Fruit fly (Drosophila melanogaster) whole organism, prepupa: ENCODE measurements around the gene CG42759.

Experiments
- Blimp-1 ChIP-seq: fragments of 200-800 bp; sonication (Bioruptor generic); optimal IDR thresholded peaks from 3 replicates; lab custom pipeline; 2017; ENCODE audit warnings: missing biosample characterization, missing genetic modification characterization, mild to moderate bottlenecking, moderate library complexity, missing genetic modification reagents
- CG10669 ChIP-seq: fragments of 200-800 bp; sonication (Bioruptor generic); optimal IDR thresholded peaks from 3 replicates; lab custom pipeline; 2018; ENCODE audit warnings: missing biosample characterization, mild to moderate bottlenecking, missing genetic modification characterization, moderate library complexity
- CG11762 ChIP-seq: fragments of 200-800 bp; sonication (Bioruptor generic); optimal IDR thresholded peaks from 3 replicates; lab custom pipeline; 2016; ENCODE audit warnings: missing biosample characterization, missing genetic modification characterization; ENCODE audit not compliant: insufficient read depth
- CG11902 ChIP-seq: fragments of 200-800 bp; sonication (Bioruptor generic); optimal IDR thresholded peaks from 3 replicates; lab custom pipeline; 2016; ENCODE audit warnings: missing biosample characterization, missing genetic modification characterization
- CG15336 ChIP-seq: fragments of 200-800 bp; sonication (Bioruptor generic); IDR thresholded peaks from 2 replicates; pipeline ENCODE4 v1.3.6; 2022; ENCODE audit warnings: missing biosample characterization, missing genetic modification characterization
- CG1621 ChIP-seq: fragments of 200-800 bp; sonication (Bioruptor generic); optimal IDR thresholded peaks from 3 replicates; lab custom pipeline; 2018; ENCODE audit warnings: missing biosample characterization, mild to moderate bottlenecking, missing genetic modification characterization
- CG16779 ChIP-seq: fragments of 200-800 bp; sonication (Bioruptor generic); optimal IDR thresholded peaks from 3 replicates; lab custom pipeline; 2017; ENCODE audit warnings: missing biosample characterization, mild to moderate bottlenecking, missing genetic modification characterization
- CG32006 ChIP-seq: fragments of 200-800 bp; sonication (Bioruptor generic); optimal IDR thresholded peaks from 3 replicates; lab custom pipeline; 2017; ENCODE audit warnings: missing biosample characterization, mild to moderate bottlenecking, missing genetic modification characterization
- CG34406 ChIP-seq: fragments of 200-800 bp; sonication (Bioruptor generic); optimal IDR thresholded peaks from 3 replicates; lab custom pipeline; 2016; ENCODE audit warnings: missing biosample characterization, missing genetic modification characterization
- CG6163 ChIP-seq: fragments of 200-800 bp; sonication (Bioruptor generic); IDR thresholded peaks from 3 replicates; pipeline ENCODE4 v1.3.6; 2022; ENCODE audit warnings: missing biosample characterization, missing genetic modification characterization
- CG6276 ChIP-seq: fragments of 200-800 bp; sonication (Bioruptor generic); optimal IDR thresholded peaks from 2 replicates; lab custom pipeline; 2017; ENCODE audit warnings: missing biosample characterization, mild to moderate bottlenecking, missing genetic modification characterization
- CG6792 ChIP-seq: fragments of 200-800 bp; sonication (Bioruptor generic); optimal IDR thresholded peaks from 3 replicates; lab custom pipeline; 2016; ENCODE audit warnings: missing biosample characterization, missing genetic modification characterization
- CG6808 ChIP-seq: fragments of 200-800 bp; sonication (Bioruptor generic); optimal IDR thresholded peaks from 3 replicates; lab custom pipeline; 2017; ENCODE audit warnings: missing biosample characterization, missing genetic modification characterization, mild to moderate bottlenecking, moderate library complexity, missing genetic modification reagents
- CG7368 ChIP-seq: fragments of 200-800 bp; sonication (Bioruptor generic); optimal IDR thresholded peaks from 3 replicates; lab custom pipeline; 2016; ENCODE audit warnings: missing biosample characterization, missing genetic modification characterization
- CG8632 ChIP-seq: fragments of 200-800 bp; sonication (Bioruptor generic); optimal IDR thresholded peaks from 3 replicates; lab custom pipeline; 2016; ENCODE audit warnings: missing biosample characterization, missing genetic modification characterization
- CG9139 ChIP-seq: fragments of 200-800 bp; sonication (Bioruptor generic); optimal IDR thresholded peaks from 3 replicates; lab custom pipeline; 2017; ENCODE audit warnings: missing biosample characterization, mild to moderate bottlenecking, missing genetic modification characterization
- Eip78C ChIP-seq: fragments of 200-800 bp; sonication (Bioruptor generic); peaks from one replicate; lab custom pipeline; 2016; ENCODE audit warnings: missing biosample characterization, missing genetic modification characterization
- Hr38 ChIP-seq: sonication (Bioruptor generic); optimal IDR thresholded peaks from 2 replicates; lab custom pipeline; 2016; ENCODE audit warnings: missing biosample characterization, missing genetic modification characterization
- Lpt ChIP-seq: fragments of 200-800 bp; sonication (Bioruptor generic); optimal IDR thresholded peaks from 3 replicates; lab custom pipeline; 2016; ENCODE audit warnings: missing biosample characterization, missing genetic modification characterization
- Smox ChIP-seq: fragments of 200-800 bp; sonication (Bioruptor generic); optimal IDR thresholded peaks from 3 replicates; lab custom pipeline; 2016; ENCODE audit warnings: missing biosample characterization, missing genetic modification characterization
- Sox102F ChIP-seq: fragments of 200-800 bp; sonication (Bioruptor generic); optimal IDR thresholded peaks from 2 replicates; lab custom pipeline; 2016; ENCODE audit warnings: missing biosample characterization, mild to moderate bottlenecking, missing genetic modification characterization
- Sox14 ChIP-seq: fragments of 200-800 bp; sonication (Bioruptor generic); optimal IDR thresholded peaks from 3 replicates; lab custom pipeline; 2016; ENCODE audit warnings: missing biosample characterization, missing genetic modification characterization
- Sox15 ChIP-seq: fragments of 200-800 bp; sonication (Bioruptor generic); optimal IDR thresholded peaks from 3 replicates; lab custom pipeline; 2016; ENCODE audit warnings: missing biosample characterization, missing genetic modification characterization
- acj6 ChIP-seq: fragments of 200-800 bp; sonication (Bioruptor generic); optimal IDR thresholded peaks from 3 replicates; lab custom pipeline; 2016; ENCODE audit warnings: missing biosample characterization, missing genetic modification characterization
- cyc ChIP-seq: fragments of 200-800 bp; sonication (Bioruptor generic); optimal IDR thresholded peaks from 3 replicates; lab custom pipeline; 2016; ENCODE audit warnings: missing biosample characterization, missing genetic modification characterization
- esn ChIP-seq: fragments of 200-800 bp; sonication (Bioruptor generic); optimal IDR thresholded peaks from 2 replicates; lab custom pipeline; 2016; ENCODE audit warnings: missing biosample characterization, mild to moderate bottlenecking, missing genetic modification characterization, moderate library complexity
- fkh ChIP-seq: fragments of 200-800 bp; sonication (Bioruptor generic); optimal IDR thresholded peaks from 3 replicates; lab custom pipeline; 2017; ENCODE audit warnings: missing biosample characterization, mild to moderate bottlenecking, missing genetic modification characterization, moderate library complexity
- lz ChIP-seq: fragments of 200-800 bp; sonication (Bioruptor generic); optimal IDR thresholded peaks from 3 replicates; lab custom pipeline; 2016; ENCODE audit warnings: missing biosample characterization, missing genetic modification characterization
- net ChIP-seq: fragments of 200-800 bp; sonication (Bioruptor generic); optimal IDR thresholded peaks from 3 replicates; lab custom pipeline; 2016; ENCODE audit warnings: missing biosample characterization, missing genetic modification characterization
- pdm3 ChIP-seq: fragments of 200-800 bp; sonication (Bioruptor generic); optimal IDR thresholded peaks from 3 replicates; lab custom pipeline; 2016; ENCODE audit warnings: missing biosample characterization, missing genetic modification characterization
- salr ChIP-seq, 2 experiments: fragments of 200-800 bp; sonication (Bioruptor generic); optimal IDR thresholded peaks; 3 replicates each; lab custom pipeline; 2016 to 2018; ENCODE audit warnings: missing biosample characterization in 2 of 2, missing genetic modification characterization in 2 of 2, mild to moderate bottlenecking in 1 of 2
- spab ChIP-seq: fragments of 200-800 bp; sonication (Bioruptor generic); optimal IDR thresholded peaks from 2 replicates; lab custom pipeline; 2017; ENCODE audit warnings: missing biosample characterization, mild to moderate bottlenecking, missing genetic modification characterization, missing genetic modification reagents
- ss ChIP-seq, 2 experiments: fragments of 200-800 bp; sonication (Bioruptor generic); optimal IDR thresholded peaks; 2 replicates in 1 of 2; 3 replicates in 1 of 2; lab custom pipeline; 2017 to 2018; ENCODE audit warnings: mild to moderate bottlenecking in 2 of 2, missing biosample characterization in 2 of 2, missing genetic modification characterization in 2 of 2, moderate library complexity in 1 of 2
- svp ChIP-seq: fragments of 200-800 bp; sonication (Bioruptor generic); peaks from one replicate; lab custom pipeline; 2016; ENCODE audit warnings: missing biosample characterization, missing genetic modification characterization
- vri ChIP-seq: fragments of 200-800 bp; sonication (Bioruptor generic); optimal IDR thresholded peaks from 3 replicates; lab custom pipeline; 2016; ENCODE audit warnings: missing biosample characterization, mild to moderate bottlenecking, missing genetic modification characterization

The CG42759 gene

dm6 chr3R:10111815-10112185 is 31.1 kb upstream of the CG42759 start (continued):
- TF ChIP-seq CG16779 (tag; lab: Kevin White, UChicago) (no peak), Sox14 (no peak), acj6 (peak; percentile 27), salr (GFP tag; optimal IDR thresholded peaks at IDR 0.05; lab: Kevin White, UChicago) (peak in 1 of 2 experiments; percentile 40), CG15336 (GFP tag; lab: Robert Waterston, UW) (peak; percentile 61), Blimp-1 (no peak), fkh (GFP tag; lab: Kevin White, UChicago) (no peak)
- TF ChIP-seq, all 60 proteins: peak for 31

dm6 chr3R:10112195-10112594 is 30.7 kb upstream of the CG42759 start, which contains the start of gene CAH7:
Gene CAH7 (plus strand): TSS chr3R:10112237.
- TF ChIP-seq CG1621 (tag; lab: Kevin White, UChicago) (no peak), CG15336 (GFP tag; lab: Robert Waterston, UW) (0 out of 2 replicates have a peak, but pooled peaks have one; percentile 2)

- TF ChIP-seq lz (GFP tag; lab: Kevin White, UChicago) (no peak), Smox (GFP tag; lab: Kevin White, UChicago) (no peak), pdm3 (no peak), Lpt (GFP tag; lab: Kevin White, UChicago) (no peak), CG34406 (no peak), salr (GFP tag; optimal IDR thresholded peaks at IDR 0.05; lab: Kevin White, UChicago) (no peak), vri (GFP tag; lab: Kevin White, UChicago) (no peak)
These were observed 29.1 kb upstream of the CG42759 start for dm6 chr3R:10113746-10114145.

DNA sequence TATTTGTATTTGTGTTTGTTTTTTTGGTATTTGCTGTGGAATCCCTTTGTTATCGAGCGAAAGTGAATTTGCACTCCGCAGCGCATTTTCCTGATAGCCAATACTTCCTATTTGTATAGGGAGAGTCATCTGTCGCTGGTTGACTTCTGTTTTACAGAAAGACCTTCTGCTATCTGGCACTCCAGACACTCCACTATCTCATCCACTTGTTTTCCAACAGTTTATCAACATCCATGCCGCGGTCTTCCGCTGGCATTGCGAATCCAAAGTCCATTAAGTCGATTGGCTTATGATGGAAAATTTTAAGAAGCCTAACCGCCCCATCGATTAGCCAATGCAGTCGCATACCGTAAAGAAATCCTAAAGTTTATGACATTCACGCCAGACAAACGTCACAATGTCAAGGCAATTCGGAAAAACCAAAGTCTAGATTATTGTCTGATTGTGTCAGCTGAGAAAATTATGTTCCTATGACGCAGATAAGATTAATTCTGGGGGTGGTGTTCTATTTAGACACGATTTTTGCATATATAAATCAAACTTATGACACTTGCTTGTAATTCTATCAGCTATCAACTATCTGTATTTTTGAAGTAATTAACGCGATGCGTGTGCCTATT is 27.8 kb upstream of the CG42759 start:
- no peak for TF ChIP-seq vri (GFP tag; lab: Kevin White, UChicago)
- TF ChIP-seq CG10669: peak; percentile 18
- TF ChIP-seq esn: no peak
- peak; percentile 49 for TF ChIP-seq CG9139 (GFP tag; lab: Kevin White, UChicago)
- peak; percentile 79 for TF ChIP-seq Eip78C
- TF ChIP-seq CG1621 (tag; lab: Kevin White, UChicago): no peak
- no peak for TF ChIP-seq CG8632
- TF ChIP-seq spab (GFP tag; lab: Kevin White, UChicago): peak; percentile 14
- TF ChIP-seq CG6276 (GFP tag; lab: Kevin White, UChicago): peak; percentile 31
- peak; percentile 56 to 65 for TF ChIP-seq ss (GFP tag; optimal IDR thresholded peaks at IDR 0.05; lab: Kevin White, UChicago)
- peak; percentile 37 for TF ChIP-seq CG6808 (GFP tag; lab: Kevin White, UChicago)
- TF ChIP-seq svp (GFP tag; lab: Kevin White, UChicago): peak; percentile 63
- TF ChIP-seq, all 60 proteins: peak for 8

DNA sequence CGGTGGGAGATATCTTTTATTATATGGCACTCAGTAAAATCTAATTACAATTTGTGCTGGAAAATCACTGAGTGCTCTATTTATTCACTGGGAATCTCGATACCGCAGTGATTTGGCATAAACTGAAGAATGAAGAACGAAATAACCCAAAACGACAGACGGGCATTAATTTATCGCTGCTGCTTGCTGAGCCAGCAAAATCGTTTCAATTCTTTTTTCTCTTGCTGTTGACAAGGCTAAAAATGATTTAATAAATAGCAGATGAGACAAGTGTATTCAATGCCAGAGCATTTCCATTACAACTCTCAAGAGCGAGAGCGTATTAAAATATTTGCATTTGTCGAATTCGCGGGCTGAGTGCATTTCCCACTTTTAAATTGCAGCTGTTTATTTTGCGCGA is 27.1 kb upstream of the CG42759 start:
- no peak for TF ChIP-seq Lpt (GFP tag; lab: Kevin White, UChicago)
- TF ChIP-seq, all 60 proteins: peak for 0

DNA sequence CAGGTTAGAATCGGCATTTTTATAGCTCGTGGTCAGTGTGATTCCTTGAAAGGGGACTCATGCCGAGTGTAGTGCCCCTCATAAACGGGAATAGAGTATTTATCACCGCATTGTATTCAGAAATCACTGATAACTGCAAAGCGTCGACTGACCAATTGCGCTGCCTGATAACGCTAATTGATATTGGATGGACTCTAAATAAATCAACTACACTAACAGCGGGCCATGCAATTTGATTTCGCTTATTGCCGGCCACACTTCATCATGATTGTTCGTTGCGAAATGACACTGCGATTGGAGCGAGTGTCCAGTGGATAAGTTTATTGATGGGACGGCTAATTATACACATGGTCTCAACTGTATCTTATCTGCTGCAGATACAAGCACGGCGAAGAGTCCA is 23.3 kb upstream of the CG42759 start:
- peak; percentile 30 for TF ChIP-seq vri (GFP tag; lab: Kevin White, UChicago)
- peak; percentile 45 for TF ChIP-seq Eip78C
- TF ChIP-seq net (GFP tag; lab: Kevin White, UChicago): no peak

DNA sequence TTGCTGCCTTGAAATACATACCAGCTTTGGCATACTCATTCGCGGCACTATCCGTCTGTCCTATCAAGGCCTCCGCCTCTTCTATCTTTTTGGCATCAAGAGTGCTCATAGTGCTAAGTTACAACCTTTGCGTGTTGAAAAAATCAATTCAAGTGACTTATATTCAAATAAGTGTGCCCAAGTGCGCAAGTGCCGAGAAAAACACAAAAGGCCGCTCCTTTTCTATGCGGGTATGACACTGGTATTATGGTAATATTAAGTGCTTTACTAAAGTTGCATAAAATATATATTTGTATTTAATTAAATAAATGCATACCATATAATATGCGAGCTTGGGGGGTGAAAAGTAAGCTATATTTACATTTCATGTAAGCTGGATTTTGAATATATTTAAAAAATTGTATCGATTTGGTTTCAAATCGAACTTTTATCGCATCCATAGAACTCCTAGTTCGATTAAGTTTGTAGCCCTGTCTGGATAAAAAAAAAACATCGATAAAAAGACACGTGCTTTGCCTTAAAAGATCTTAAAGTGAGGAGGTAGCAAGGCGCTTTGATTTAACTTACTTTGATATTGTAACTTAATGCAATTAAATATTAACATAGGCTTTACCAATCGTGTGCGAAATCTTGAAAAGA is 21.5 kb upstream of the CG42759 start, which contains the start of the genes gammaSnap2 and ATPsynepsilonL:
TSS of gene gammaSnap2 (minus strand) at position 135 of the 639 bp plus-strand sequence.
TSS of gene ATPsynepsilonL (plus strand) at position 508 of the 639 bp plus-strand sequence.
- TF ChIP-seq Sox15 (GFP tag; lab: Kevin White, UChicago): no peak
- TF ChIP-seq CG32006: no peak
- no peak for TF ChIP-seq CG6792 (GFP tag; lab: Kevin White, UChicago)
- no peak for TF ChIP-seq CG7368
- TF ChIP-seq CG11762: no peak
- no peak for TF ChIP-seq svp (GFP tag; lab: Kevin White, UChicago)
- TF ChIP-seq CG11902 (GFP tag; lab: Kevin White, UChicago): no peak
- TF ChIP-seq CG10669: no peak
- TF ChIP-seq CG6808 (GFP tag; lab: Kevin White, UChicago): no peak
- no peak for TF ChIP-seq CG34406
- TF ChIP-seq CG9139 (GFP tag; lab: Kevin White, UChicago): no peak
- no peak for TF ChIP-seq CG6163 (GFP tag; lab: Robert Waterston, UW)
- no peak for TF ChIP-seq cyc (GFP tag; lab: Kevin White, UChicago)
- no peak for TF ChIP-seq Hr38 (GFP tag; lab: Kevin White, UChicago)
- TF ChIP-seq Sox102F (GFP tag; lab: Kevin White, UChicago): no peak
